Worm (Caenorhabditis elegans): Measurements from ENCODE around the gene gsto-1.

The gsto-1 gene

ce11 chrIII:7925968-7926367 is 20.9 kb downstream of the gsto-1 start:
- no peak for TF ChIP-seq lin-39 (tag; optimal IDR thresholded peaks at IDR 0.05)
- TF ChIP-seq fkh-8 (tag; optimal IDR thresholded peaks at IDR 0.05) = no peak
- TF ChIP-seq blmp-1 (tag; optimal IDR thresholded peaks at IDR 0.05) = peak; percentile 27
- no peak for TF ChIP-seq isw-1 (GFP tag; IDR thresholded peaks at IDR 0.05)
- TF ChIP-seq dpl-1 (GFP tag; optimal IDR thresholded peaks at IDR 0.05) = no peak
- TF ChIP-seq hlh-17 (GFP tag; optimal IDR thresholded peaks at IDR 0.05; ENCODE audit: borderline replicate concordance) = no peak
- no peak for TF ChIP-seq sptf-1 (tag; optimal IDR thresholded peaks at IDR 0.05)

DNA sequence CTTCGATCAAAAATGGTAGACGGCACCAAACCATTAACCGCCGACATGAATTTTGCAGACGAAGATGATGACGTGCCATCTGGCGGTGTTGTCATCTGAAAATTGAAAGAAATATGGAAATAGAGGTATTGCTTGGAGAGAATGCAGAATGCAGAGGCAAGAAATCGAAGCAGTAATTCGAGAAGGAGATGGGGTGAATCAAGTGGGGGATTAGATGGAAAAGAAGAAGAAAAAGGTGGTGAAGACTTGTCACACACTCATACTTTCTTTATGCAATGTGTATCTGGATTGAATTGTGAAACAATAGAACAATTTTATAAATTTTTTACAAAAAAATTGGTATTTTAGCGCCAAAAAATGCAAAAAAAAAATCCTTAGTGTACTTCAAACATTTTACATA is 22.0 kb downstream of the gsto-1 start, which contains the start of gene tag-250:
tag-250 (minus strand) TSS at position 101 of the 400 bp plus-strand sequence.
- TF ChIP-seq swsn-7 (tag; optimal IDR thresholded peaks at IDR 0.05) = no peak
- TF ChIP-seq dsc-1 (tag; optimal IDR thresholded peaks at IDR 0.05) = no peak
- no peak for TF ChIP-seq mep-1 (tag; optimal IDR thresholded peaks at IDR 0.05)
- no peak for TF ChIP-seq dpl-1 (GFP tag; optimal IDR thresholded peaks at IDR 0.05)
- TF ChIP-seq unc-98 (GFP tag; IDR thresholded peaks at IDR 0.05) = no peak
- TF ChIP-seq pqm-1 (tag; optimal IDR thresholded peaks at IDR 0.05) = no peak
- no peak for TF ChIP-seq ztf-11 (tag; optimal IDR thresholded peaks at IDR 0.05)
- TF ChIP-seq skn-1 (tag; optimal IDR thresholded peaks at IDR 0.05) = no peak
- no peak for TF ChIP-seq lin-35 (GFP tag; optimal IDR thresholded peaks at IDR 0.05)

ce11 chrIII:7922207-7922606 is 24.6 kb downstream of the gsto-1 start, which contains the start of gene C29E4.17:
C29E4.17 (plus strand) TSS chrIII:7922507.
- TF ChIP-seq dpl-1 (GFP tag; optimal IDR thresholded peaks at IDR 0.05) = no peak
- no peak for TF ChIP-seq isw-1 (GFP tag; IDR thresholded peaks at IDR 0.05)
- no peak for TF ChIP-seq lin-14 (GFP tag; optimal IDR thresholded peaks at IDR 0.05)
- no peak for TF ChIP-seq sup-37 (GFP tag; optimal IDR thresholded peaks at IDR 0.05)
- TF ChIP-seq nhr-90 (tag; optimal IDR thresholded peaks at IDR 0.05; ENCODE audit: poor library complexity) = no peak
- no peak for TF ChIP-seq nhr-237 (tag; optimal IDR thresholded peaks at IDR 0.05)
- TF ChIP-seq snu-23 (GFP tag; optimal IDR thresholded peaks at IDR 0.05) = no peak
- TF ChIP-seq ceh-88 (GFP tag; IDR thresholded peaks at IDR 0.05) = no peak
- TF ChIP-seq irx-1 (tag; optimal IDR thresholded peaks at IDR 0.05) = no peak
- TF ChIP-seq Y116A8C.19 (tag; optimal IDR thresholded peaks at IDR 0.05; ENCODE audit: borderline replicate concordance) = no peak
- TF ChIP-seq efl-3 (GFP tag; optimal IDR thresholded peaks at IDR 0.05) = no peak
- TF ChIP-seq efl-1 (optimal IDR thresholded peaks at IDR 0.05) = no peak
- TF ChIP-seq efl-1 (GFP tag; optimal IDR thresholded peaks at IDR 0.05 in 1 of 2) = no peak
- TF ChIP-seq nhr-85 (tag) = no peak
- TF ChIP-seq mdl-1 (tag; optimal IDR thresholded peaks at IDR 0.05) = no peak
- no peak for TF ChIP-seq ceh-90 (tag; optimal IDR thresholded peaks at IDR 0.05)

DNA sequence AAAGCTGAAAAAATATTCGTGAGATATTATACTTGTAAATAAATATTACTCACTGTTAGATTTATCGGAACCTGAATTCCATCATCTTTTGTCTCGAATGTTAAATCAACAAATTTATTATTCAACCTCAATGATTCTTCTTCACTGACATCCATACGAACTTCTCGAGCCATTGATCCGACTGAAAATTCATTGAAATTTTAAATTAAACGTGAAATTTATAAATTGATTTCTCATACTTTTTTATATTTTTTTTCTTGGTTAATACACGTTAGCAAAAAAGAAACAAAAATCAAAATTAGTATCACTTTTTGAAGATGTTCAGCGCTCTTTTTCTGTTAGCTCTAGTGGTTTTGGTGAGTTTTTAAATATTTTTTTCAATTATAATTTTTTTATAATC is 27.0 kb downstream of the gsto-1 start, which contains the start of gene C29E4.14:
C29E4.14 (plus strand) TSS at position 301 of the 400 bp plus-strand sequence.
- TF ChIP-seq ceh-82 (tag; optimal IDR thresholded peaks at IDR 0.05) = no peak
- no peak for TF ChIP-seq C04F5.9 (tag; optimal IDR thresholded peaks at IDR 0.05)
- no peak for TF ChIP-seq dsc-1 (tag; optimal IDR thresholded peaks at IDR 0.05)
- no peak for TF ChIP-seq C34B4.2 (tag; optimal IDR thresholded peaks at IDR 0.05)
- no peak for TF ChIP-seq nhr-71 (tag; optimal IDR thresholded peaks at IDR 0.05)
- no peak for TF ChIP-seq pag-3 (tag; optimal IDR thresholded peaks at IDR 0.05; ENCODE audit: borderline replicate concordance, insufficient read depth)
- TF ChIP-seq hlh-4 (tag; optimal IDR thresholded peaks at IDR 0.05) = no peak
- no peak for TF ChIP-seq ceh-90 (tag; optimal IDR thresholded peaks at IDR 0.05)
- TF ChIP-seq sptf-1 (tag; optimal IDR thresholded peaks at IDR 0.05) = no peak
- no peak for TF ChIP-seq tlp-1 (tag; optimal IDR thresholded peaks at IDR 0.05)
- no peak for TF ChIP-seq unc-30 (tag; optimal IDR thresholded peaks at IDR 0.05)
- no peak for TF ChIP-seq aha-1 (tag; optimal IDR thresholded peaks at IDR 0.05)
- no peak for TF ChIP-seq sup-37 (GFP tag; optimal IDR thresholded peaks at IDR 0.05)
- TF ChIP-seq elt-2 (tag; optimal IDR thresholded peaks at IDR 0.05) = no peak
- no peak for TF ChIP-seq lir-3 (tag; optimal IDR thresholded peaks at IDR 0.05; ENCODE audit: poor library complexity)
- no peak for TF ChIP-seq zag-1 (tag; optimal IDR thresholded peaks at IDR 0.05)
- TF ChIP-seq irx-1 (tag; optimal IDR thresholded peaks at IDR 0.05) = no peak
- no peak for TF ChIP-seq lin-15B (tag; optimal IDR thresholded peaks at IDR 0.05)
- TF ChIP-seq lin-14 (GFP tag; optimal IDR thresholded peaks at IDR 0.05) = no peak
